Fruit fly (Drosophila melanogaster): Measurements from ENCODE around the gene CG4069.

Gene CG4069

dm6 chr3L:12514762-12515215, 22.3 kb downstream of the CG4069 start, which contains the start of the genes sti and tral (continued):
- peak; percentile 86 for TF ChIP-seq CG31388 (GFP tag; optimal IDR thresholded peaks at IDR 0.05)
- TF ChIP-seq Hmr (GFP tag; optimal IDR thresholded peaks at IDR 0.05), result peak; percentile 90
- TF ChIP-seq Atf6 (GFP tag; IDR thresholded peaks at IDR 0.05), result peak; percentile 85
- peak; percentile 81 for TF ChIP-seq ewg (GFP tag; optimal IDR thresholded peaks at IDR 0.05)
- TF ChIP-seq CG3847 (GFP tag; IDR thresholded peaks at IDR 0.05), result peak; percentile 91
- TF ChIP-seq row (GFP tag; IDR thresholded peaks at IDR 0.05), result peak; percentile 88
- TF ChIP-seq yki (optimal IDR thresholded peaks at IDR 0.05), result no peak
- TF ChIP-seq dysf (GFP tag; IDR thresholded peaks at IDR 0.05), result peak; percentile 82
- peak; percentile 88 for TF ChIP-seq NK7.1 (GFP tag; optimal IDR thresholded peaks at IDR 0.05)
- TF ChIP-seq wek (GFP tag; optimal IDR thresholded peaks at IDR 0.05), result peak; percentile 1
- peak; percentile 80 for TF ChIP-seq grau (tag; optimal IDR thresholded peaks at IDR 0.05)
- TF ChIP-seq CG12155 (GFP tag; optimal IDR thresholded peaks at IDR 0.05), result peak; percentile 100
- peak; percentile 87 for TF ChIP-seq Fer3 (tag; optimal IDR thresholded peaks at IDR 0.05)
- peak; percentile 74 for TF ChIP-seq fd96Cb (tag; optimal IDR thresholded peaks at IDR 0.05)
- TF ChIP-seq lola (GFP tag; optimal IDR thresholded peaks at IDR 0.05), result peak in 1 of 3 experiments; percentile 78
- TF ChIP-seq CG6654 (GFP tag; optimal IDR thresholded peaks at IDR 0.05), result peak; percentile 52
- TF ChIP-seq CG13424 (tag; optimal IDR thresholded peaks at IDR 0.05), result peak; percentile 88
- peak; percentile 69 for TF ChIP-seq twi (tag; optimal IDR thresholded peaks at IDR 0.05)
- TF ChIP-seq cas (GFP tag; IDR thresholded peaks at IDR 0.05), result peak; percentile 81; the same call in 1 of the 2 replicates
- peak; percentile 53; the same call in 1 of the 2 replicates for TF ChIP-seq peb (GFP tag; IDR thresholded peaks at IDR 0.05)
- TF ChIP-seq Hmx (GFP tag; optimal IDR thresholded peaks at IDR 0.05), result peak; percentile 55
- peak; percentile 59 for TF ChIP-seq CG10565 (GFP tag; optimal IDR thresholded peaks at IDR 0.05)
- TF ChIP-seq ranshi (GFP tag; IDR thresholded peaks at IDR 0.05), result peak; percentile 86
- peak; percentile 71 for TF ChIP-seq CG6254 (GFP tag; optimal IDR thresholded peaks at IDR 0.05)
- TF ChIP-seq CG6175 (GFP tag; IDR thresholded peaks at IDR 0.05), result peak; percentile 78
- TF ChIP-seq scrt (GFP tag; optimal IDR thresholded peaks at IDR 0.05), result peak; percentile 68
- peak; percentile 69 for TF ChIP-seq Neu2 (GFP tag; optimal IDR thresholded peaks at IDR 0.05; ENCODE audit: borderline replicate concordance)
- TF ChIP-seq Doc3 (GFP tag; IDR thresholded peaks at IDR 0.05; ENCODE audit: partially characterized antibody), result no peak
- peak; percentile 95 for TF ChIP-seq tx (GFP tag; optimal IDR thresholded peaks at IDR 0.05)
- peak; percentile 89 for TF ChIP-seq CG33213 (GFP tag; optimal IDR thresholded peaks at IDR 0.05)
- peak; percentile 88 for TF ChIP-seq CG1603 (tag; optimal IDR thresholded peaks at IDR 0.05)
- TF ChIP-seq Nf-YB (GFP tag; optimal IDR thresholded peaks at IDR 0.05), result peak; percentile 58
- peak; percentile 97 for TF ChIP-seq Ets97D (GFP tag; optimal IDR thresholded peaks at IDR 0.05)
- peak; percentile 70 for TF ChIP-seq CG6765 (GFP tag; optimal IDR thresholded peaks at IDR 0.05)
- 0 out of 2 replicates have a peak, but pooled peaks have one; percentile 50 for TF ChIP-seq CG16779 (GFP tag; IDR thresholded peaks at IDR 0.05)
- TF ChIP-seq CG12104 (GFP tag; optimal IDR thresholded peaks at IDR 0.05), result peak; percentile 80
- peak; percentile 87 for TF ChIP-seq CG12769 (tag; optimal IDR thresholded peaks at IDR 0.05)
- peak; percentile 100 for TF ChIP-seq CG7928 (GFP tag; optimal IDR thresholded peaks at IDR 0.05)
- TF ChIP-seq pum (GFP tag; optimal IDR thresholded peaks at IDR 0.05), result peak; percentile 95
- TF ChIP-seq CG8089 (GFP tag; optimal IDR thresholded peaks at IDR 0.05), result peak; percentile 89
- peak; percentile 46 for TF ChIP-seq onecut (GFP tag; IDR thresholded peaks at IDR 0.05)
- peak; percentile 16 for TF ChIP-seq ac (GFP tag; optimal IDR thresholded peaks at IDR 0.05)
- peak; percentile 54; the same call in 1 of the 2 replicates for TF ChIP-seq chm (GFP tag; IDR thresholded peaks at IDR 0.05)
- peak; percentile 67; the same call in 1 of the 2 replicates for TF ChIP-seq CG32767 (GFP tag; IDR thresholded peaks at IDR 0.05)
- peak; percentile 67 for TF ChIP-seq CG7556 (GFP tag; optimal IDR thresholded peaks at IDR 0.05)
- peak; percentile 97 for TF ChIP-seq jumu (GFP tag; optimal IDR thresholded peaks at IDR 0.05)
- TF ChIP-seq lbe (GFP tag; optimal IDR thresholded peaks at IDR 0.05), result peak; percentile 80
- TF ChIP-seq trh (GFP tag; optimal IDR thresholded peaks at IDR 0.05), result peak; percentile 83
- peak; percentile 83 for TF ChIP-seq CG7372 (GFP tag; IDR thresholded peaks at IDR 0.05)
- TF ChIP-seq H15 (GFP tag; IDR thresholded peaks at IDR 0.05), result peak; percentile 71
- TF ChIP-seq Doc2 (GFP tag; IDR thresholded peaks at IDR 0.05), result no peak; the same call in 1 of the 2 replicates
